Worm (Caenorhabditis elegans) whole organism, dauer: ENCODE measurements around the gene tdp-1.

Experiments used
- unc-62 ChIP-seq: sonication (generic microtip); optimal IDR thresholded peaks from 2 replicates; lab custom pipeline; 2017; ENCODE audit warnings: missing biosample characterization, missing genetic modification reagents, missing genetic modification characterization

Gene tdp-1

ce11 chrII:8990267-8990666 is 7.4 kb upstream of the tdp-1 start:
- TF ChIP-seq unc-62 (GFP tag; lab: Kevin White, UChicago), result no peak

DNA sequence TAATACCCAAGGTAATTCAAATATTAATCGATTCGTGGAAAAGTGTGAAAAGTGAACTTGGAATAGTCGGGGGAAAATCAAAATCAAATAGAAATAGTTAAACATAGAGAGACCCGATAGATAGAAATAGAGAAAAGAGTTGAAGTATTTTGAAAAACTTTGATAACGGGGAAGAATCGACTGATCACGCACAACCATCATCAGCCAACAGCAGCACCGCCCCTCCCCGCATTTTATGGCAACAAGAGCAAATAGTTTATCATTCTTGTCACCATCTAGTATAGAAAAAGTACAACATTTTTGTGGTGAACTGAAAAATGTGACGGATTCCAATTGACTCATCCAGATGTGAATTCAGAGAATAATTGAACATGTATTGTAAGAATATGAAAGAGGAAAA is 6.0 kb upstream of the tdp-1 start:
- TF ChIP-seq unc-62 (GFP tag; lab: Kevin White, UChicago), result no peak

DNA sequence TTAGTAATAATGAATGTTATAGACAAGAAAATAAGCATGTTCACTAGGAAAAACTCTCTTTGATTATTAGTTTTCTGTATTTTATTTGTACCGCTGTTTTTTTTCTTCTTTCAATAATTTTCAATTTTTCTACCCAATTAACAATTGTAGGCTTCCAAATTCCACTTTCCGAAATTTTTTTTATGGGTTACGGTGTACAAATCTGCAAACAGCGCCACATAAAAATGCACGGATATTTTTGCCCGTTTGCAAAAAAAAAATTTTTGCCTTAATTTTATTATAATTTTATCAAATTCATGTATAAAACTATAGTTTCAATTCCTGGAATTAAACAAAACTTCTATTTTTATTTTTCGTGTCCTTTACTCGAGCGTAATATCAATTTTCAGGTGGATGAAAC is 4.8 kb upstream of the tdp-1 start, which contains the start of gene ooc-5:
Gene ooc-5, plus strand, starts transcription at position 381 of the 400 bp plus-strand sequence.
- TF ChIP-seq unc-62 (GFP tag; lab: Kevin White, UChicago), result no peak

- no peak for TF ChIP-seq unc-62 (GFP tag; lab: Kevin White, UChicago)
These were observed 3.3 kb upstream of the tdp-1 start, which contains the start of gene F44G4.1 for ce11 chrII:8994336-8994735. F44G4.1 (plus strand) TSS chrII:8994636.

ce11 chrII:8996064-8996463 is 1.6 kb upstream of the tdp-1 start, which contains the start of gene ndub-2:
ndub-2 (plus strand) TSS chrII:8996364.
- no peak for TF ChIP-seq unc-62 (GFP tag; lab: Kevin White, UChicago)

ce11 chrII:9000331-9000730 is 2.7 kb downstream of the tdp-1 start, which contains the start of gene F44G4.5:
F44G4.5 (minus strand) TSS chrII:9000431.
- TF ChIP-seq unc-62 (GFP tag; lab: Kevin White, UChicago), result no peak

DNA sequence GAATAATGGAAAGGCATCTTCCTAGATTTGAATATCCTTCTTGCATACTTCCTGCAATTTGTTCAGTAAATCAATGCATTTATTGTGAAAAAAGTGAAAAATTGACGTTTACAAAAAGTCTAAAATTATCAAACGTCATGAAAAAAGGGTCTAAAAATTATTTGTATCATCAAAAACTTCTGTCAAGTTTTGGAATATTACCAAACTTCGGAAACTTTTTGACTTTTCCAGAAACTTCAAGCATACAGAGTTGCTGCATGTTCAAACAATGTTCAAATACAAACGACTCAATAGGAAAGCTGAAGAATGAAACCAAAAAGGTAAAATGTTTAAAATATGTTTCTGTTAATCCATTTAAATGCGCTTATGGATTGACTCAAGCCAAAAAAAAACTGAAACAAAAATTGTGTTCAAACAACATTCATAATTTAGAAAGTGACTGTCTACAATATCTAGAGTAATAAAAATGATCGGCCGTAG is 4.2 kb downstream of the tdp-1 start, which contains the start of gene F44G4.6:
Gene F44G4.6, minus strand, starts transcription at position 51 of the 480 bp plus-strand sequence.
- TF ChIP-seq unc-62 (GFP tag; lab: Kevin White, UChicago), result no peak

ce11 chrII:9005067-9005466 is 7.4 kb downstream of the tdp-1 start, which contains the start of gene F44G4.7:
F44G4.7 (minus strand) TSS chrII:9005167.
- no peak for TF ChIP-seq unc-62 (GFP tag; lab: Kevin White, UChicago)

ce11 chrII:9007741-9008140 is 10.1 kb downstream of the tdp-1 start:
- TF ChIP-seq unc-62 (GFP tag; lab: Kevin White, UChicago), result no peak

ce11 chrII:9009976-9010702 is 12.5 kb downstream of the tdp-1 start:
- TF ChIP-seq unc-62 (GFP tag; lab: Kevin White, UChicago), result no peak

- TF ChIP-seq unc-62 (GFP tag; lab: Kevin White, UChicago), result no peak
These were observed 13.1 kb downstream of the tdp-1 start for ce11 chrII:9010708-9011107.

DNA sequence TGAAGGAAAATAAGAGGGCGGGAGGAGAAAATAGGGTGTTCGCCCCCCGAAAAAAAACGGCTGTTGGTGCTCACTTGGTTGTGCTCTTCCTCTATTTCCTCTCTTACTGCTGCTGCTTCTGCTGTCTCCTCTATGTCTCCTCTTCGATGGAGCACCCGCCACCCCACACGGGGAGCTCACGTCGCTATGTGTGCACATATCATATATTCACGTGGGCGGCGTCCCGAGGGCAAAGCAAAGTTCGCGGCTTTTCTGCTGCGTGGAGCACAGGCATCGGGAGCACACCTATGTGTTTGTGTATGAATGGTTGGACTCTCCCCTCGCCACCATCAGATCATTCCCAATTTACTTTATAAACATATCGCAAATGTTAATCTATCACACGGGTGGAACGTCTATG is 15.7 kb downstream of the tdp-1 start:
- TF ChIP-seq unc-62 (GFP tag; lab: Kevin White, UChicago), result no peak

DNA sequence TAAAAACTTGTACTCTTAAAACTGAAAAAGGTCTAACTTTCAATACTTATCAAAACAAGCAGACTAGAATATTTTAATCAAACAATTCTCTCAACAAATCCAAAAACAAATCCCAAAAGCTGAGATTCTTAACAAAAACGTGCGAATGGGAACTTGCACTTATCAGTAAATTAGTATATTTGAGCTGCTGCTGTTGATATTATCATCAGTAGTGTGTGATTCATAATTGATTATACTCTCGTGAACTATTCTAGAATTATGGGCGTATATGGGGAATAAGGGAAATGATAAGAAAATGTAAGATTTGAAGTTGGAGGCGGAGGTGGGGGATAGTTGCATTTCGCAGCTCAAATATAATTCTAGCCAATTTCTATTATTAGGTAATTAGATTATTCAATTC is 16.6 kb downstream of the tdp-1 start:
- TF ChIP-seq unc-62 (GFP tag; lab: Kevin White, UChicago), result no peak

- TF ChIP-seq unc-62 (GFP tag; lab: Kevin White, UChicago), result no peak
These were observed 17.4 kb downstream of the tdp-1 start for ce11 chrII:9014877-9015505.

DNA sequence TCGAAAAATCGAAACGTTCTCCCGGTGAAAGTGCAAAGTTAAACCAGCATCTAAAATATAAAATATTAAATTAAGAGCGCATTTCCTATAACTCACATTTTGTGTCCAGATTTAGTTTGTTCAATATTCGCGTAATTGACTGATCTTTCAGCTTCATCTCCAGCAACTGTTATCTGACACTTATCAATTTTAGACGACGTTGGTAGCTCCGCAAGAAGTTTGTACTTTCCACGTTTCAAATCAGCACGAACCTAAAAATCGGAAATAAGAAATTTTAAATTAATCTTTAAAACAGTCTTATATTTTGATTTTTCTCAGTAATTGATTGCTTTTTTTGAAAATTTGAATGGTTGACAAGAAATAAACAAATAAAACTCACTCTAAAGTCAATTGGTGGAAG is 20.0 kb downstream of the tdp-1 start:
- TF ChIP-seq unc-62 (GFP tag; lab: Kevin White, UChicago), result no peak

DNA sequence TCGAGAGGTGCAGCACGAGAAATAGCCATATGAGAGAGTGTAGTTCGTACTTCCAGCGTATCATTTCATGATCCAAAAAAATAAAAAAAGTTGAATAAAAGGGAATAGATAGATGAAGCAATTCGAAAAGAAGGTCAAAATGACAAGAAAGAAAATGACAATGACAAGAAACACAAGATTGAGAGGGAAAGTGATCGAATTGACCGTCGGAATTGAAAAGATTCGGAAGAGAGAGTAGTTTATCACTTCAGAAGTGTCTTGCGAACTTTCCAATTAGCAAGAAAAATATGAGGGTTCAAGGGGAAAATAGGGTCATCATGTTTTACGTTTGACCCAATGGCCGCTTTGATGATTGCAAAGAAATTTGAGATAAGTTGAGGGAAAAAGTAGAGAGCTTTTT is 22.1 kb downstream of the tdp-1 start, which contains the start of gene dep-1:
Gene dep-1, minus strand, starts transcription at position 95 of the 400 bp plus-strand sequence.
- TF ChIP-seq unc-62 (GFP tag; lab: Kevin White, UChicago), result no peak
